Worm (Caenorhabditis elegans): Measurements from ENCODE around the gene R53.4.
A peak's percentile ranks its signal among the peaks of the same experiment; 100 is the strongest.

R53.4 gene

DNA sequence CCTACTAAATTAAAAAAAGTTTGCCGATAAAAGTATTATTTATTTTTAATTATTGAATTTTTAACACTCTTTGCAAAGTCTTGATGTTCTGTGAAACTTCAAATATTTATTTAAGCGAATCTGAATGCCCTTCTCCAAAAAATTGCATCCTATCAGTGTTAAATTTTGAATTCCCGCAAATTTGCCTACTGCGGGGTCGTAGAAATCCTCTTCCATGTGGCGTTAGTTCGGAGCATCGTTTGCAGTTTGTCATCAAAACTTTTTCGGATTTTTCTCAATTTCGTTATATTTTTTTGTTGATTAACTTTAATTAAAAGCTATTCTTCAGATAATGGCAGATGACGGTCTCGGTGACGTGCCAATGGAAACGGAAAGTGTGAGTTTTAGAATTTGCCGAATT, 27.4 kb downstream of the R53.4 start, which contains the start of gene ufd-3:
TSS of gene ufd-3 (plus strand) at position 324 of the 400 bp plus-strand sequence.
- TF ChIP-seq ztf-18 (tag; optimal IDR thresholded peaks at IDR 0.05) (peak; percentile 41), T07F8.4 (tag; optimal IDR thresholded peaks at IDR 0.05) (no peak), F33H1.4 (GFP tag; IDR thresholded peaks at IDR 0.05) (peak; percentile 43; the same call in 1 of the 2 replicates), lin-54 (GFP tag; optimal IDR thresholded peaks at IDR 0.05) (peak; percentile 99), C17E4.6 (GFP tag; IDR thresholded peaks at IDR 0.05) (0 out of 2 replicates have a peak, but pooled peaks have one; percentile 36), ceh-100 (GFP tag; IDR thresholded peaks at IDR 0.05) (peak; percentile 58), dpff-1 (tag; optimal IDR thresholded peaks at IDR 0.05) (no peak), Y67H2A.10 (GFP tag; conservative IDR thresholded peaks at IDR 0.05) (peak; percentile 45; the same call in 1 of the 2 replicates), ceh-27 (GFP tag; optimal IDR thresholded peaks at IDR 0.05) (peak; percentile 90), K11D2.4 (GFP tag; IDR thresholded peaks at IDR 0.05) (peak; percentile 47; the same call in 1 of the 2 replicates), madf-10 (tag; optimal IDR thresholded peaks at IDR 0.05) (peak; percentile 47), attf-6 (GFP tag; IDR thresholded peaks at IDR 0.05) (0 out of 2 replicates have a peak, but pooled peaks have one; percentile 22), lsl-1 (GFP tag; optimal IDR thresholded peaks at IDR 0.05) (peak; percentile 54), Y56A3A.18 (GFP tag; IDR thresholded peaks at IDR 0.05) (no peak), B0035.1 (tag; optimal IDR thresholded peaks at IDR 0.05) (peak; percentile 58), hmg-20 (GFP tag; IDR thresholded peaks at IDR 0.05) (no peak), egrh-3 (GFP tag; IDR thresholded peaks at IDR 0.05) (no peak), repo-1 (tag; optimal IDR thresholded peaks at IDR 0.05) (peak; percentile 1), madf-8 (GFP tag; conservative IDR thresholded peaks at IDR 0.05) (peak; percentile 33; the same call in 1 of the 2 replicates), F52B5.7 (tag; optimal IDR thresholded peaks at IDR 0.05) (no peak), unc-62 (GFP tag; optimal IDR thresholded peaks at IDR 0.05) (no peak), nhr-80 (tag; optimal IDR thresholded peaks at IDR 0.05) (peak; percentile 33), rpc-1 (optimal IDR thresholded peaks at IDR 0.05) (no peak), rpc-1 (tag; optimal IDR thresholded peaks at IDR 0.05) (no peak), ama-1 (optimal IDR thresholded peaks at IDR 0.05) (no peak), ama-1 (GFP tag; optimal IDR thresholded peaks at IDR 0.05) (no peak), pbrm-1 (GFP tag; IDR thresholded peaks at IDR 0.05) (peak; percentile 54; the same call in 1 of the 2 replicates), fkh-3 (tag; optimal IDR thresholded peaks at IDR 0.05) (no peak), sdz-38 (tag; optimal IDR thresholded peaks at IDR 0.05) (no peak), sptf-2 (GFP tag; optimal IDR thresholded peaks at IDR 0.05) (no peak), rec-8 (tag; optimal IDR thresholded peaks at IDR 0.05) (peak; percentile 43 to 73), F23B12.7 (tag; optimal IDR thresholded peaks at IDR 0.05; ENCODE audit: insufficient read depth) (peak; percentile 64), gei-17 (GFP tag; optimal IDR thresholded peaks at IDR 0.05) (no peak), F10E7.11 (tag; optimal IDR thresholded peaks at IDR 0.05) (peak; percentile 25), snpc-1.1 (tag; optimal IDR thresholded peaks at IDR 0.05; ENCODE audit: insufficient read depth) (no peak), C06A6.2 (GFP tag; conservative IDR thresholded peaks at IDR 0.05) (no peak), bed-2 (GFP tag; IDR thresholded peaks at IDR 0.05) (peak; percentile 49; the same call in 1 of the 2 replicates), nfyb-1 (GFP tag; IDR thresholded peaks at IDR 0.05) (no peak), F37B4.10 (GFP tag; IDR thresholded peaks at IDR 0.05) (no peak), somi-1 (GFP tag; optimal IDR thresholded peaks at IDR 0.05) (peak; percentile 51), ztf-6 (GFP tag; IDR thresholded peaks at IDR 0.05) (no peak), ztf-26 (tag; optimal IDR thresholded peaks at IDR 0.05) (peak; percentile 23), B0336.3 (GFP tag; IDR thresholded peaks at IDR 0.05) (peak; percentile 86), akir-1 (GFP tag; optimal IDR thresholded peaks at IDR 0.05) (peak; percentile 24), nhr-120 (GFP tag; IDR thresholded peaks at IDR 0.05) (no peak), cebp-2 (GFP tag; IDR thresholded peaks at IDR 0.05) (no peak), snpc-1.3 (tag; optimal IDR thresholded peaks at IDR 0.05; ENCODE audit: insufficient read depth) (peak; percentile 29), egl-18 (GFP tag; IDR thresholded peaks at IDR 0.05) (no peak), nhr-179 (tag; optimal IDR thresholded peaks at IDR 0.05) (no peak), hsf-1 (GFP tag; IDR thresholded peaks at IDR 0.05) (no peak; the same call in 1 of the 2 replicates)

Data from whole organism, young adult.